ENCODE assay signal across 2 fruit fly cellular contexts in genomic region chr2L:13292626-13293025, dm6.
A peak's percentile ranks its signal among the peaks of the same experiment; 100 is the strongest.
TF ChIP-seq lines count a peak whose summit lies in the region.

CG16824 (plus strand) TSS chr2L:13293009.

- TF ChIP-seq CTCF in whole organism, embryonic (GFP tag; optimal IDR thresholded peaks at IDR 0.05; lab: Kevin White, UChicago): no peak

TF ChIP-seq in whole organism, embryonic, 481 proteins besides CTCF, POLR2A, EP300 and RAD21:
- TF ChIP-seq zf30C (GFP tag; optimal IDR thresholded peaks at IDR 0.05; lab: Kevin White, UChicago): no peak
- no peak for TF ChIP-seq dm (GFP tag; optimal IDR thresholded peaks at IDR 0.05; lab: Kevin White, UChicago)
- TF ChIP-seq nom (GFP tag; optimal IDR thresholded peaks at IDR 0.05; lab: Kevin White, UChicago): no peak
- no peak for TF ChIP-seq usp (GFP tag; optimal IDR thresholded peaks at IDR 0.05; lab: Kevin White, UChicago)
- no peak for TF ChIP-seq fd64A (GFP tag; optimal IDR thresholded peaks at IDR 0.05; lab: Kevin White, UChicago)
- TF ChIP-seq tgo (GFP tag; IDR thresholded peaks at IDR 0.05; lab: Robert Waterston, UW): no peak
- peak; percentile 75 for TF ChIP-seq Blimp-1 (GFP tag; optimal IDR thresholded peaks at IDR 0.05; lab: Kevin White, UChicago)
- no peak for TF ChIP-seq gce (GFP tag; IDR thresholded peaks at IDR 0.05; lab: Robert Waterston, UW)
- TF ChIP-seq Taf1 (GFP tag; IDR thresholded peaks at IDR 0.05; lab: Robert Waterston, UW): no peak
- TF ChIP-seq CG11085 (GFP tag; IDR thresholded peaks at IDR 0.05; lab: Robert Waterston, UW): no peak
- no peak for TF ChIP-seq CG18599 (GFP tag; optimal IDR thresholded peaks at IDR 0.05; lab: Kevin White, UChicago)
- 0 out of 4 replicates have a peak, but pooled peaks have one; percentile 61 for TF ChIP-seq chinmo (GFP tag; IDR thresholded peaks at IDR 0.05; lab: Robert Waterston, UW; ENCODE audit: partially characterized antibody)
- TF ChIP-seq CG8359 (GFP tag; optimal IDR thresholded peaks at IDR 0.05; lab: Kevin White, UChicago; ENCODE audit: borderline replicate concordance): no peak
- TF ChIP-seq her (GFP tag; optimal IDR thresholded peaks at IDR 0.05; lab: Kevin White, UChicago): no peak
- TF ChIP-seq sqz (GFP tag; optimal IDR thresholded peaks at IDR 0.05; lab: Kevin White, UChicago): no peak
- no peak for TF ChIP-seq z (GFP tag; IDR thresholded peaks at IDR 0.05; lab: Robert Waterston, UW)
- TF ChIP-seq shn (GFP tag; optimal IDR thresholded peaks at IDR 0.05; lab: Kevin White, UChicago): no peak
- TF ChIP-seq gcm (GFP tag; optimal IDR thresholded peaks at IDR 0.05; lab: Kevin White, UChicago): no peak
- TF ChIP-seq ara (GFP tag; IDR thresholded peaks at IDR 0.05; lab: Robert Waterston, UW): no peak
- TF ChIP-seq CG10274 (GFP tag; optimal IDR thresholded peaks at IDR 0.05; lab: Kevin White, UChicago): no peak
- TF ChIP-seq tll (GFP tag; optimal IDR thresholded peaks at IDR 0.05; lab: Kevin White, UChicago): no peak
- TF ChIP-seq CG9797 (GFP tag; optimal IDR thresholded peaks at IDR 0.05; lab: Kevin White, UChicago): no peak
- no peak for TF ChIP-seq jumu (GFP tag; optimal IDR thresholded peaks at IDR 0.05; lab: Kevin White, UChicago)
- TF ChIP-seq pros (GFP tag; optimal IDR thresholded peaks at IDR 0.05; lab: Kevin White, UChicago): peak; percentile 88
- no peak for TF ChIP-seq CG14965 (GFP tag; optimal IDR thresholded peaks at IDR 0.05; lab: Kevin White, UChicago; ENCODE audit: borderline replicate concordance)
- TF ChIP-seq Ets65A (GFP tag; lab: Kevin White, UChicago): peak; percentile 71

TF ChIP-seq in whole organism, prepupa, 60 proteins besides CTCF, POLR2A, EP300 and RAD21:
- TF ChIP-seq Gug (GFP tag; IDR thresholded peaks at IDR 0.05; lab: Robert Waterston, UW) (no peak), Blimp-1 (GFP tag; optimal IDR thresholded peaks at IDR 0.05; lab: Kevin White, UChicago) (peak; percentile 2)

Comparison
In these comparisons a context has a peak if more than half of its experiments do, and no peak if none do; other contexts are left out.
1. Of the 7 proteins assayed by ChIP-seq in both whole organism, embryonic and whole organism, prepupa: peak only in whole organism, embryonic: none; only in whole organism, prepupa: none; in both: Blimp-1; in neither: 6.